Worm (Caenorhabditis elegans) whole organism, late embryonic: Measurements from ENCODE around the gene srsx-9.

ENCODE experiments used
- F13H6.1 ChIP-seq: sonication (generic microtip); optimal IDR thresholded peaks from 2 replicates; lab custom pipeline; 2016; ENCODE audit warnings: missing genetic modification characterization, missing compliant biosample characterization
- ceh-18 ChIP-seq: sonication (generic microtip); optimal IDR thresholded peaks from 2 replicates; lab custom pipeline; 2016; ENCODE audit warnings: missing genetic modification characterization, missing compliant biosample characterization
- ceh-30 ChIP-seq: fragments of 150-350 bp; optimal IDR thresholded peaks from 2 replicates; lab custom pipeline; 2014; ENCODE audit warnings: missing biosample characterization, missing genetic modification characterization
- ceh-9 ChIP-seq: sonication (generic microtip); optimal IDR thresholded peaks from 2 replicates; lab custom pipeline; 2016; ENCODE audit warnings: mild to moderate bottlenecking, missing genetic modification characterization, inconsistent platforms, missing compliant biosample characterization
- dve-1 ChIP-seq: sonication (generic microtip); optimal IDR thresholded peaks from 2 replicates; lab custom pipeline; 2017; ENCODE audit warnings: antibody characterized with exemption, mild to moderate bottlenecking, missing genetic modification characterization, missing compliant biosample characterization
- nfya-1 ChIP-seq: sonication (generic microtip); optimal IDR thresholded peaks from 2 replicates; lab custom pipeline; 2017; ENCODE audit warnings: missing genetic modification characterization, mild to moderate bottlenecking, missing compliant biosample characterization, antibody characterized with exemption, moderate library complexity
- pax-1 ChIP-seq: fragments of 150-350 bp; optimal IDR thresholded peaks from 2 replicates; lab custom pipeline; 2014; ENCODE audit warnings: missing biosample characterization, missing genetic modification characterization
- pha-2 ChIP-seq: sonication (generic microtip); optimal IDR thresholded peaks from 2 replicates; lab custom pipeline; 2017; ENCODE audit warnings: mild to moderate bottlenecking, missing genetic modification characterization, missing compliant biosample characterization
- pha-4 ChIP-seq: fragments of 150-350 bp; optimal IDR thresholded peaks from 2 replicates; lab custom pipeline; 2018; ENCODE audit warnings: missing biosample characterization, missing genetic modification reagents, missing genetic modification characterization
- tbx-2 ChIP-seq: sonication (generic microtip); optimal IDR thresholded peaks from 2 replicates; lab custom pipeline; 2016; ENCODE audit warnings: missing genetic modification characterization, missing compliant biosample characterization
- unc-3 ChIP-seq, 2 experiments: fragments of 200-800 bp in 1 of 2; sonication (Bioruptor generic) in 1 of 2; sonication (generic microtip) in 1 of 2; conservative IDR thresholded peaks in 1 of 2; optimal IDR thresholded peaks in 1 of 2; 2 replicates each; pipeline versions ENCODE4 v1.3.6 to Lab custom; 2016 to 2022; ENCODE audit warnings: missing compliant biosample characterization in 2 of 2, missing genetic modification characterization in 2 of 2, missing genetic modification reagents in 1 of 2

ce11 chrV:4965790-4966189 is 7.1 kb downstream of the srsx-9 start:
- TF ChIP-seq pax-1 (tag; lab: Kevin White, UChicago): no peak
- no peak for TF ChIP-seq ceh-18 (tag; lab: Kevin White, UChicago)
- TF ChIP-seq pha-2 (tag; lab: Kevin White, UChicago): no peak
- TF ChIP-seq ceh-9 (tag; lab: Kevin White, UChicago): no peak
- no peak for TF ChIP-seq dve-1 (tag; lab: Kevin White, UChicago)
- no peak for TF ChIP-seq F13H6.1 (tag; lab: Kevin White, UChicago)
- no peak for TF ChIP-seq tbx-2 (tag; lab: Kevin White, UChicago)
- no peak for TF ChIP-seq pha-4 (tag; lab: Kevin White, UChicago)
- TF ChIP-seq ceh-30 (tag; lab: Kevin White, UChicago): no peak
- TF ChIP-seq nfya-1 (tag; lab: Kevin White, UChicago): no peak
- TF ChIP-seq unc-3 (GFP tag; conservative IDR thresholded peaks at IDR 0.05; lab: Robert Waterston, UW): no peak
- TF ChIP-seq unc-3 (tag; optimal IDR thresholded peaks at IDR 0.05; lab: Kevin White, UChicago): no peak
